Fruit fly (Drosophila melanogaster) whole organism, embryonic: Measurements from ENCODE around the gene Theg.

Experiments used
- Abd-B ChIP-seq: fragments of 200-800 bp; sonication (Bioruptor generic); optimal IDR thresholded peaks from 2 replicates; lab custom pipeline; 2018; ENCODE audit warnings: missing biosample characterization, mild to moderate bottlenecking, missing genetic modification characterization, moderate library complexity
- Asciz ChIP-seq: fragments of 200-800 bp; sonication (Bioruptor generic); optimal IDR thresholded peaks from 2 replicates; lab custom pipeline; 2017; ENCODE audit warnings: missing biosample characterization, mild to moderate bottlenecking, missing genetic modification characterization, missing genetic modification reagents
- Bgb ChIP-seq: fragments of 200-800 bp; sonication (Bioruptor generic); IDR thresholded peaks from 2 replicates; pipeline ENCODE4 v1.3.6; 2022; ENCODE audit warnings: missing biosample characterization, missing genetic modification characterization; ENCODE audit not compliant: partially characterized antibody
- CG11456 ChIP-seq: fragments of 200-800 bp; sonication (Bioruptor generic); IDR thresholded peaks from 3 replicates; pipeline ENCODE4 v1.3.6; 2022; ENCODE audit warnings: missing biosample characterization, missing genetic modification characterization
- CG12299 ChIP-seq: fragments of 200-800 bp; sonication (Bioruptor generic); optimal IDR thresholded peaks from 2 replicates; lab custom pipeline; 2018; ENCODE audit warnings: missing biosample characterization, mild to moderate bottlenecking, missing genetic modification characterization
- CG1233 ChIP-seq: fragments of 200-800 bp; sonication (Bioruptor generic); optimal IDR thresholded peaks from 4 replicates; lab custom pipeline; 2018; ENCODE audit warnings: missing biosample characterization, mild to moderate bottlenecking, missing genetic modification characterization
- CG13424 ChIP-seq: fragments of 200-800 bp; sonication (Bioruptor generic); optimal IDR thresholded peaks from 2 replicates; lab custom pipeline; 2019; ENCODE audit warnings: missing biosample characterization, mild to moderate bottlenecking, missing genetic modification characterization, moderate library complexity
- CG13894 ChIP-seq: fragments of 200-800 bp; sonication (Bioruptor generic); optimal IDR thresholded peaks from 3 replicates; lab custom pipeline; 2018; ENCODE audit warnings: missing biosample characterization, mild to moderate bottlenecking, missing genetic modification characterization, moderate library complexity
- CG14710 ChIP-seq: fragments of 200-800 bp; sonication (Bioruptor generic); optimal IDR thresholded peaks from 3 replicates; lab custom pipeline; 2019; ENCODE audit warnings: missing biosample characterization, mild to moderate bottlenecking, missing genetic modification characterization, moderate library complexity
- CG1529 ChIP-seq: fragments of 200-800 bp; sonication (Bioruptor generic); optimal IDR thresholded peaks from 3 replicates; lab custom pipeline; 2018; ENCODE audit warnings: missing biosample characterization, missing genetic modification characterization
- CG17361 ChIP-seq: fragments of 200-800 bp; sonication (Bioruptor generic); IDR thresholded peaks from 3 replicates; pipeline ENCODE4 v1.3.6; 2022; ENCODE audit warnings: missing biosample characterization, missing genetic modification characterization
- CG17829 ChIP-seq: fragments of 200-800 bp; optimal IDR thresholded peaks from 2 replicates; lab custom pipeline; 2019; ENCODE audit warnings: missing biosample characterization, mild to moderate bottlenecking, missing genetic modification characterization, moderate library complexity
- CG1832 ChIP-seq: fragments of 200-800 bp; sonication (Bioruptor generic); optimal IDR thresholded peaks from 2 replicates; lab custom pipeline; 2017; ENCODE audit warnings: missing biosample characterization, mild to moderate bottlenecking, missing genetic modification characterization, inconsistent platforms
- CG3163 ChIP-seq: fragments of 200-800 bp; sonication (Bioruptor generic); optimal IDR thresholded peaks from 3 replicates; lab custom pipeline; 2016; ENCODE audit warnings: missing biosample characterization, missing genetic modification characterization
- CG32532 ChIP-seq: fragments of 200-800 bp; sonication (Bioruptor generic); IDR thresholded peaks from 2 replicates; pipeline ENCODE4 v1.3.6; 2022; ENCODE audit warnings: missing biosample characterization, missing genetic modification characterization
- CG3838 ChIP-seq: fragments of 200-800 bp; sonication (Bioruptor generic); optimal IDR thresholded peaks from 3 replicates; lab custom pipeline; 2016; ENCODE audit warnings: missing biosample characterization, missing genetic modification characterization
- CG3995 ChIP-seq: fragments of 200-800 bp; sonication (Bioruptor generic); optimal IDR thresholded peaks from 3 replicates; lab custom pipeline; 2016; ENCODE audit warnings: missing biosample characterization, missing genetic modification characterization
- CG7839 ChIP-seq: fragments of 200-800 bp; sonication (Bioruptor generic); optimal IDR thresholded peaks from 3 replicates; lab custom pipeline; 2018; ENCODE audit warnings: missing biosample characterization, mild to moderate bottlenecking, missing genetic modification characterization, moderate library complexity
- CG8089 ChIP-seq: fragments of 200-800 bp; sonication (Bioruptor generic); optimal IDR thresholded peaks from 3 replicates; lab custom pipeline; 2016; ENCODE audit warnings: missing biosample characterization, missing genetic modification characterization
- CG8765 ChIP-seq: fragments of 200-800 bp; sonication (Bioruptor generic); IDR thresholded peaks from 2 replicates; pipeline ENCODE4 v1.3.6; 2022; ENCODE audit warnings: missing biosample characterization, missing genetic modification characterization
- CG9215 ChIP-seq: fragments of 200-800 bp; sonication (Bioruptor generic); IDR thresholded peaks from 2 replicates; pipeline ENCODE4 v1.3.6; 2022; ENCODE audit warnings: missing biosample characterization, missing genetic modification characterization
- Ets97D ChIP-seq: fragments of 200-800 bp; sonication (Bioruptor generic); optimal IDR thresholded peaks from 3 replicates; lab custom pipeline; 2016; ENCODE audit warnings: missing biosample characterization, missing genetic modification characterization
- Gsc ChIP-seq: fragments of 200-800 bp; sonication (Bioruptor generic); IDR thresholded peaks from 2 replicates; pipeline ENCODE4 v1.3.6; 2022; ENCODE audit warnings: missing biosample characterization, missing genetic modification characterization
- Hmr ChIP-seq: fragments of 200-800 bp; sonication (Bioruptor generic); optimal IDR thresholded peaks from 3 replicates; lab custom pipeline; 2017; ENCODE audit warnings: mild to moderate bottlenecking, missing biosample characterization, missing genetic modification reagents, missing genetic modification characterization
- MESR4 ChIP-seq: fragments of 200-800 bp; sonication (Bioruptor generic); optimal IDR thresholded peaks from 2 replicates; lab custom pipeline; 2018; ENCODE audit warnings: missing biosample characterization, mild to moderate bottlenecking, missing genetic modification characterization, moderate library complexity
- Meics ChIP-seq: fragments of 200-800 bp; sonication (Bioruptor generic); optimal IDR thresholded peaks from 2 replicates; lab custom pipeline; 2017; ENCODE audit warnings: missing biosample characterization, mild to moderate bottlenecking, missing genetic modification characterization
- Nf-YC ChIP-seq: fragments of 200-800 bp; optimal IDR thresholded peaks from 3 replicates; lab custom pipeline; 2019; ENCODE audit warnings: missing biosample characterization, mild to moderate bottlenecking, missing genetic modification characterization, moderate library complexity
- Optix ChIP-seq: fragments of 200-800 bp; sonication (Bioruptor generic); IDR thresholded peaks from 3 replicates; pipeline ENCODE4 v1.3.6; 2022; ENCODE audit warnings: missing biosample characterization, missing genetic modification characterization
- Rx ChIP-seq: fragments of 200-800 bp; sonication (Bioruptor generic); IDR thresholded peaks from 2 replicates; pipeline ENCODE4 v1.3.6; 2022; ENCODE audit warnings: missing biosample characterization, missing genetic modification characterization
- Sin3A ChIP-seq: fragments of >200 bp; optimal IDR thresholded peaks from 2 replicates; lab custom pipeline; 2018
- cas ChIP-seq: fragments of 200-800 bp; sonication (Bioruptor generic); IDR thresholded peaks from 2 replicates; pipeline ENCODE4 v1.3.6; 2022; ENCODE audit warnings: missing biosample characterization, missing genetic modification characterization
- caup ChIP-seq: fragments of 200-800 bp; sonication (Bioruptor generic); optimal IDR thresholded peaks from 3 replicates; lab custom pipeline; 2017; ENCODE audit warnings: missing biosample characterization, mild to moderate bottlenecking, missing genetic modification characterization, moderate library complexity; ENCODE audit not compliant: severe bottlenecking
- crc ChIP-seq: fragments of 200-800 bp; sonication (Bioruptor generic); optimal IDR thresholded peaks from 2 replicates; lab custom pipeline; 2016; ENCODE audit warnings: missing biosample characterization, missing genetic modification characterization
- dati ChIP-seq: fragments of 200-800 bp; sonication (Bioruptor generic); IDR thresholded peaks from 2 replicates; pipeline ENCODE4 v1.3.6; 2022; ENCODE audit warnings: missing biosample characterization, missing genetic modification characterization
- dmrt11E ChIP-seq: fragments of 200-800 bp; sonication (Bioruptor generic); optimal IDR thresholded peaks from 3 replicates; lab custom pipeline; 2018; ENCODE audit warnings: missing biosample characterization, mild to moderate bottlenecking, missing genetic modification characterization, moderate library complexity
- dmrt99B ChIP-seq: fragments of 200-800 bp; sonication (Bioruptor generic); optimal IDR thresholded peaks from 2 replicates; lab custom pipeline; 2018; ENCODE audit warnings: missing biosample characterization, mild to moderate bottlenecking, missing genetic modification characterization, moderate library complexity
- dysf ChIP-seq: fragments of 200-800 bp; sonication (Bioruptor generic); IDR thresholded peaks from 3 replicates; pipeline ENCODE4 v1.3.6; 2022; ENCODE audit warnings: missing biosample characterization, missing genetic modification characterization
- gro ChIP-seq: fragments of 200-800 bp; sonication (Bioruptor generic); optimal IDR thresholded peaks from 2 replicates; lab custom pipeline; 2016; ENCODE audit warnings: missing biosample characterization, missing genetic modification characterization
- gsb ChIP-seq: fragments of 200-800 bp; sonication (Bioruptor generic); IDR thresholded peaks from 2 replicates; pipeline ENCODE4 v1.3.6; 2022; ENCODE audit warnings: missing biosample characterization, missing genetic modification characterization
- hbn ChIP-seq: fragments of 200-800 bp; sonication (Bioruptor generic); IDR thresholded peaks from 2 replicates; pipeline ENCODE4 v1.3.6; 2022; ENCODE audit warnings: missing biosample characterization, missing genetic modification characterization; ENCODE audit not compliant: partially characterized antibody
- hkb ChIP-seq, 2 experiments: fragments of 200-800 bp in 1 of 2; fragments of >200 bp in 1 of 2; sonication (Bioruptor generic) in 1 of 2; IDR thresholded peaks in 1 of 2; optimal IDR thresholded peaks in 1 of 2; 2 replicates each; pipeline versions ENCODE4 v1.3.6 to Lab custom; 2017 to 2022; ENCODE audit warnings: missing biosample characterization in 1 of 2, missing genetic modification characterization in 1 of 2
- lilli ChIP-seq: fragments of 200-800 bp; sonication (Bioruptor generic); optimal IDR thresholded peaks from 3 replicates; lab custom pipeline; 2016; ENCODE audit warnings: missing biosample characterization, missing genetic modification characterization
- psq ChIP-seq: fragments of 200-800 bp; sonication (Bioruptor generic); optimal IDR thresholded peaks from 2 replicates; lab custom pipeline; 2017; ENCODE audit warnings: missing biosample characterization, missing genetic modification characterization
- stc ChIP-seq: fragments of 200-800 bp; sonication (Bioruptor generic); IDR thresholded peaks from 2 replicates; pipeline ENCODE4 v1.3.6; 2022; ENCODE audit warnings: missing biosample characterization, missing genetic modification characterization
- tin ChIP-seq: fragments of 200-800 bp; sonication (Bioruptor generic); optimal IDR thresholded peaks from 3 replicates; lab custom pipeline; 2016; ENCODE audit warnings: missing biosample characterization, missing genetic modification characterization
- tio ChIP-seq: fragments of 200-800 bp; sonication (Bioruptor generic); optimal IDR thresholded peaks from 2 replicates; lab custom pipeline; 2017; ENCODE audit warnings: missing biosample characterization, missing genetic modification characterization, inconsistent platforms
- trem ChIP-seq: fragments of 200-800 bp; optimal IDR thresholded peaks from 3 replicates; lab custom pipeline; 2019; ENCODE audit warnings: missing biosample characterization, mild to moderate bottlenecking, missing genetic modification characterization, moderate library complexity
- twi ChIP-seq: fragments of 200-800 bp; optimal IDR thresholded peaks from 2 replicates; lab custom pipeline; 2019; ENCODE audit warnings: missing biosample characterization, mild to moderate bottlenecking, missing genetic modification characterization, moderate library complexity
- z ChIP-seq: fragments of 200-800 bp; sonication (Bioruptor generic); IDR thresholded peaks from 3 replicates; pipeline ENCODE4 v1.3.6; 2022; ENCODE audit warnings: missing biosample characterization, missing genetic modification characterization
- zen2 ChIP-seq: fragments of 200-800 bp; sonication (Bioruptor generic); IDR thresholded peaks from 3 replicates; pipeline ENCODE4 v1.3.6; 2022; ENCODE audit warnings: missing biosample characterization, missing genetic modification characterization; ENCODE audit not compliant: partially characterized antibody

Theg gene

dm6 chr3R:22041625-22042282 lies 27.3 kb downstream of the Theg start, which contains the start of gene how (continued):
- TF ChIP-seq dati (GFP tag; lab: Robert Waterston, UW): no peak
- 0 out of 2 replicates have a peak, but pooled peaks have one; percentile 5 for TF ChIP-seq CG32532
- peak; percentile 52 for TF ChIP-seq Ets97D (GFP tag; lab: Kevin White, UChicago)
- no peak for TF ChIP-seq stc (GFP tag; lab: Robert Waterston, UW)
- TF ChIP-seq gsb: no peak
- TF ChIP-seq CG1233: no peak
- TF ChIP-seq CG17829 (tag; lab: Kevin White, UChicago): peak; percentile 34
- TF ChIP-seq CG17361 (GFP tag; lab: Robert Waterston, UW): 0 out of 3 replicates have a peak, but pooled peaks have one; percentile 24
- no peak for TF ChIP-seq hbn (GFP tag; lab: Robert Waterston, UW)
- TF ChIP-seq twi (tag; lab: Kevin White, UChicago): no peak
- TF ChIP-seq trem (tag; lab: Kevin White, UChicago): peak; percentile 60
- TF ChIP-seq CG11456 (GFP tag; lab: Robert Waterston, UW): 0 out of 3 replicates have a peak, but pooled peaks have one; percentile 41
- TF ChIP-seq CG9215 (GFP tag; lab: Robert Waterston, UW): no peak
- TF ChIP-seq crc (GFP tag; lab: Kevin White, UChicago): no peak
- no peak for TF ChIP-seq Gsc (GFP tag; lab: Robert Waterston, UW)
- no peak for TF ChIP-seq dmrt99B (tag; lab: Kevin White, UChicago)
- TF ChIP-seq z (GFP tag; lab: Robert Waterston, UW): no peak; the same call in 2 of the 3 replicates
- no peak for TF ChIP-seq tio
- no peak for TF ChIP-seq CG12299 (tag; lab: Kevin White, UChicago)
- peak; percentile 65 for TF ChIP-seq CG14710 (tag; lab: Kevin White, UChicago)
- TF ChIP-seq CG8765 (GFP tag; lab: Robert Waterston, UW): no peak
- TF ChIP-seq CG3838 (GFP tag; lab: Kevin White, UChicago): no peak
- TF ChIP-seq hkb (optimal IDR thresholded peaks at IDR 0.05; lab: Kevin White, UChicago): no peak
- no peak for TF ChIP-seq hkb (GFP tag; IDR thresholded peaks at IDR 0.05; lab: Robert Waterston, UW)
- no peak for TF ChIP-seq Meics (GFP tag; lab: Kevin White, UChicago)
- no peak for TF ChIP-seq Bgb (GFP tag; lab: Robert Waterston, UW)
- no peak for TF ChIP-seq CG1529 (GFP tag; lab: Kevin White, UChicago)
- no peak for TF ChIP-seq caup (GFP tag; lab: Kevin White, UChicago)
- TF ChIP-seq CG13894: peak; percentile 33
- no peak for TF ChIP-seq CG3995 (GFP tag; lab: Kevin White, UChicago)
- TF ChIP-seq Optix (GFP tag; lab: Robert Waterston, UW): no peak
- TF ChIP-seq lilli (GFP tag; lab: Kevin White, UChicago): peak; percentile 45
- peak; percentile 90 for TF ChIP-seq Sin3A (lab: Kevin White, UChicago)
- no peak for TF ChIP-seq cas (GFP tag; lab: Robert Waterston, UW)
- peak; percentile 10 for TF ChIP-seq Hmr (GFP tag; lab: Kevin White, UChicago)
- TF ChIP-seq CG13424 (tag; lab: Kevin White, UChicago): peak; percentile 8
- no peak for TF ChIP-seq zen2 (GFP tag; lab: Robert Waterston, UW)
- TF ChIP-seq Rx (GFP tag; lab: Robert Waterston, UW): no peak
- TF ChIP-seq CG8089 (GFP tag; lab: Kevin White, UChicago): no peak
- TF ChIP-seq Nf-YC: peak; percentile 37
- TF ChIP-seq CG1832: no peak
- TF ChIP-seq CG3163 (GFP tag; lab: Kevin White, UChicago): peak; percentile 91
- TF ChIP-seq MESR4 (GFP tag; lab: Kevin White, UChicago): no peak
- peak; percentile 9 for TF ChIP-seq Asciz (GFP tag; lab: Kevin White, UChicago)
- no peak for TF ChIP-seq Abd-B (GFP tag; lab: Kevin White, UChicago)
- TF ChIP-seq tin (GFP tag; lab: Kevin White, UChicago): no peak
- no peak for TF ChIP-seq CG7839 (tag; lab: Kevin White, UChicago)
- peak; percentile 13 for TF ChIP-seq dmrt11E (tag; lab: Kevin White, UChicago)
- TF ChIP-seq dysf (GFP tag; lab: Robert Waterston, UW): no peak
- peak; percentile 7 for TF ChIP-seq psq (GFP tag; lab: Kevin White, UChicago)
- TF ChIP-seq gro (GFP tag; lab: Kevin White, UChicago): no peak
